Fruit fly (Drosophila melanogaster) whole organism, embryonic: ENCODE results near the gene CG18788.
A peak's percentile ranks its signal among the peaks of the same experiment; 100 is the strongest.

ENCODE experiments used
- Asciz ChIP-seq: fragments of 200-800 bp; sonication (Bioruptor generic); optimal IDR thresholded peaks from 2 replicates; lab custom pipeline; 2017; ENCODE audit warnings: missing biosample characterization, mild to moderate bottlenecking, missing genetic modification characterization, missing genetic modification reagents
- Awh ChIP-seq: fragments of 200-800 bp; sonication (Bioruptor generic); IDR thresholded peaks from 2 replicates; pipeline ENCODE4, ENCODE4 v1.3.6; 2022; ENCODE audit warnings: missing biosample characterization, missing genetic modification characterization
- Bteb2 ChIP-seq: fragments of 200-800 bp; sonication (Bioruptor generic); optimal IDR thresholded peaks from 2 replicates; lab custom pipeline; 2016; ENCODE audit warnings: missing biosample characterization, missing genetic modification characterization
- C15 ChIP-seq: fragments of 200-800 bp; sonication (Bioruptor generic); IDR thresholded peaks from 3 replicates; pipeline ENCODE4 v1.3.6; 2022; ENCODE audit warnings: missing biosample characterization, missing genetic modification characterization
- CG10654 ChIP-seq: fragments of 200-800 bp; sonication (Bioruptor generic); optimal IDR thresholded peaks from 2 replicates; lab custom pipeline; 2016; ENCODE audit warnings: missing biosample characterization, missing genetic modification characterization
- CG10979 ChIP-seq: fragments of 200-800 bp; sonication (Bioruptor generic); optimal IDR thresholded peaks from 2 replicates; lab custom pipeline; 2018; ENCODE audit warnings: missing biosample characterization, mild to moderate bottlenecking, missing genetic modification characterization, moderate library complexity
- CG13624 ChIP-seq: fragments of 200-800 bp; sonication (Bioruptor generic); optimal IDR thresholded peaks from 2 replicates; lab custom pipeline; 2016; ENCODE audit warnings: missing biosample characterization, missing genetic modification characterization
- CG14014 ChIP-seq: fragments of 200-800 bp; sonication (Bioruptor generic); IDR thresholded peaks from 2 replicates; pipeline ENCODE4 v1.3.6; 2022; ENCODE audit warnings: missing biosample characterization, missing genetic modification characterization
- CG1647 ChIP-seq: fragments of 200-800 bp; sonication (Bioruptor generic); optimal IDR thresholded peaks from 3 replicates; lab custom pipeline; 2016; ENCODE audit warnings: missing biosample characterization, missing genetic modification characterization
- CG17328 ChIP-seq: fragments of 200-800 bp; sonication (Bioruptor generic); IDR thresholded peaks from 2 replicates; pipeline ENCODE4 v1.3.6; 2022; ENCODE audit warnings: missing biosample characterization, missing genetic modification characterization
- CG17612 ChIP-seq: fragments of 200-800 bp; sonication (Bioruptor generic); IDR thresholded peaks from 2 replicates; pipeline ENCODE4 v1.3.6; 2022; ENCODE audit warnings: missing biosample characterization, missing genetic modification characterization
- CG17829 ChIP-seq: fragments of 200-800 bp; optimal IDR thresholded peaks from 2 replicates; lab custom pipeline; 2019; ENCODE audit warnings: missing biosample characterization, mild to moderate bottlenecking, missing genetic modification characterization, moderate library complexity
- CG18262 ChIP-seq: fragments of 200-800 bp; optimal IDR thresholded peaks from 3 replicates; lab custom pipeline; 2019; ENCODE audit warnings: missing biosample characterization, mild to moderate bottlenecking, missing genetic modification characterization, moderate library complexity
- CG31388 ChIP-seq: fragments of 200-800 bp; sonication (Bioruptor generic); optimal IDR thresholded peaks from 2 replicates; lab custom pipeline; 2016; ENCODE audit warnings: missing biosample characterization, missing genetic modification characterization
- CG43689 ChIP-seq: fragments of 200-800 bp; sonication (Bioruptor generic); IDR thresholded peaks from 2 replicates; pipeline ENCODE4 v1.3.6; 2022; ENCODE audit warnings: missing biosample characterization, missing genetic modification characterization
- CG6813 ChIP-seq: fragments of 200-800 bp; sonication (Bioruptor generic); optimal IDR thresholded peaks from 2 replicates; lab custom pipeline; 2017; ENCODE audit warnings: missing biosample characterization, missing genetic modification characterization, mild to moderate bottlenecking, moderate library complexity, missing genetic modification reagents
- CG7786 ChIP-seq: fragments of 200-800 bp; sonication (Bioruptor generic); optimal IDR thresholded peaks from 2 replicates; lab custom pipeline; 2016; ENCODE audit warnings: missing biosample characterization, missing genetic modification characterization
- CG8281 ChIP-seq: fragments of 200-800 bp; sonication (Bioruptor generic); optimal IDR thresholded peaks from 2 replicates; lab custom pipeline; 2018; ENCODE audit warnings: missing biosample characterization, mild to moderate bottlenecking, missing genetic modification characterization, moderate library complexity
- Chrac-16 ChIP-seq: fragments of 200-800 bp; sonication (Bioruptor generic); optimal IDR thresholded peaks from 3 replicates; lab custom pipeline; 2016; ENCODE audit warnings: missing biosample characterization, missing genetic modification characterization
- Deaf1 ChIP-seq: fragments of 200-800 bp; optimal IDR thresholded peaks from 3 replicates; lab custom pipeline; 2019; ENCODE audit warnings: missing biosample characterization, mild to moderate bottlenecking, missing genetic modification characterization, moderate library complexity
- E2f1 ChIP-seq: fragments of 200-800 bp; sonication (Bioruptor generic); IDR thresholded peaks from 2 replicates; pipeline ENCODE4 v1.3.6; 2022; ENCODE audit warnings: missing biosample characterization, missing genetic modification characterization
- Fer1 ChIP-seq: fragments of 200-800 bp; sonication (Bioruptor generic); optimal IDR thresholded peaks from 2 replicates; lab custom pipeline; 2017; ENCODE audit warnings: missing biosample characterization, mild to moderate bottlenecking, missing genetic modification characterization
- GATAe ChIP-seq: fragments of 200-800 bp; sonication (Bioruptor generic); conservative IDR thresholded peaks from 2 replicates; pipeline ENCODE4 v1.3.6; 2022; ENCODE audit warnings: missing biosample characterization, missing genetic modification characterization
- Gug ChIP-seq: fragments of 200-800 bp; sonication (Bioruptor generic); IDR thresholded peaks from 4 replicates; pipeline ENCODE4 v1.3.6; 2022; ENCODE audit warnings: missing biosample characterization, missing genetic modification characterization
- H2.0 ChIP-seq: fragments of 200-800 bp; sonication (Bioruptor generic); IDR thresholded peaks from 2 replicates; pipeline ENCODE4 v1.3.6; 2022; ENCODE audit warnings: missing biosample characterization, missing genetic modification characterization
- HmgZ ChIP-seq: fragments of 200-800 bp; sonication (Bioruptor generic); optimal IDR thresholded peaks from 2 replicates; lab custom pipeline; 2018; ENCODE audit warnings: missing biosample characterization, mild to moderate bottlenecking, missing genetic modification characterization
- Hmr ChIP-seq: fragments of 200-800 bp; sonication (Bioruptor generic); optimal IDR thresholded peaks from 3 replicates; lab custom pipeline; 2017; ENCODE audit warnings: mild to moderate bottlenecking, missing biosample characterization, missing genetic modification reagents, missing genetic modification characterization
- Meics ChIP-seq: fragments of 200-800 bp; sonication (Bioruptor generic); optimal IDR thresholded peaks from 2 replicates; lab custom pipeline; 2017; ENCODE audit warnings: missing biosample characterization, mild to moderate bottlenecking, missing genetic modification characterization
- Oaz ChIP-seq: fragments of 200-800 bp; sonication (Bioruptor generic); IDR thresholded peaks from 2 replicates; pipeline ENCODE4 v1.3.6; 2022; ENCODE audit warnings: missing biosample characterization, missing genetic modification characterization
- Opbp ChIP-seq: fragments of 200-800 bp; sonication (Bioruptor generic); IDR thresholded peaks from 3 replicates; pipeline ENCODE4 v1.3.6; 2022; ENCODE audit warnings: missing biosample characterization, missing genetic modification characterization; ENCODE audit not compliant: partially characterized antibody
- Six4 ChIP-seq: fragments of 200-800 bp; sonication (Bioruptor generic); optimal IDR thresholded peaks from 2 replicates; lab custom pipeline; 2016; ENCODE audit warnings: missing biosample characterization, missing genetic modification characterization
- Usf ChIP-seq: fragments of 200-800 bp; sonication (Bioruptor generic); optimal IDR thresholded peaks from 2 replicates; lab custom pipeline; 2017; ENCODE audit warnings: missing genotype, missing biosample characterization, missing genetic modification characterization
- Vsx1 ChIP-seq: fragments of 200-800 bp; sonication (Bioruptor generic); optimal IDR thresholded peaks from 2 replicates; lab custom pipeline; 2017; ENCODE audit warnings: missing biosample characterization, mild to moderate bottlenecking, missing genetic modification characterization, missing genetic modification reagents
- chinmo ChIP-seq: fragments of 200-800 bp; sonication (Bioruptor generic); IDR thresholded peaks from 4 replicates; pipeline ENCODE4 v1.3.6; 2022; ENCODE audit warnings: missing biosample characterization, missing genetic modification characterization; ENCODE audit not compliant: partially characterized antibody
- dimm ChIP-seq: fragments of 200-800 bp; sonication (Bioruptor generic); IDR thresholded peaks from 2 replicates; pipeline ENCODE4 v1.3.6; 2022; ENCODE audit warnings: missing biosample characterization, missing genetic modification characterization
- fu2 ChIP-seq: fragments of 200-800 bp; sonication (Bioruptor generic); optimal IDR thresholded peaks from 2 replicates; lab custom pipeline; 2016; ENCODE audit warnings: missing biosample characterization, missing genetic modification characterization
- gem ChIP-seq: fragments of 200-800 bp; sonication (Bioruptor generic); optimal IDR thresholded peaks from 2 replicates; lab custom pipeline; 2019; ENCODE audit warnings: missing biosample characterization, mild to moderate bottlenecking, missing genetic modification characterization, moderate library complexity
- grn ChIP-seq: fragments of 200-800 bp; sonication (Bioruptor generic); optimal IDR thresholded peaks from 3 replicates; lab custom pipeline; 2017; ENCODE audit warnings: missing biosample characterization, missing genetic modification characterization
- gsb ChIP-seq: fragments of 200-800 bp; sonication (Bioruptor generic); IDR thresholded peaks from 2 replicates; pipeline ENCODE4 v1.3.6; 2022; ENCODE audit warnings: missing biosample characterization, missing genetic modification characterization
- jumu ChIP-seq: fragments of 200-800 bp; sonication (Bioruptor generic); optimal IDR thresholded peaks from 3 replicates; lab custom pipeline; 2016; ENCODE audit warnings: missing biosample characterization, missing genetic modification characterization
- lab ChIP-seq: fragments of 200-800 bp; sonication (Bioruptor generic); optimal IDR thresholded peaks from 3 replicates; lab custom pipeline; 2017; ENCODE audit warnings: missing biosample characterization, missing genetic modification characterization, mild to moderate bottlenecking, moderate library complexity, missing genetic modification reagents
- lilli ChIP-seq: fragments of 200-800 bp; sonication (Bioruptor generic); optimal IDR thresholded peaks from 3 replicates; lab custom pipeline; 2016; ENCODE audit warnings: missing biosample characterization, missing genetic modification characterization
- nom ChIP-seq: fragments of 200-800 bp; sonication (Bioruptor generic); optimal IDR thresholded peaks from 2 replicates; lab custom pipeline; 2017; ENCODE audit warnings: missing biosample characterization, missing genetic modification characterization, mild to moderate bottlenecking, moderate library complexity, missing genetic modification reagents
- pan ChIP-seq, 4 experiments: fragments of >200 bp in 3 of 4; fragments of 200-800 bp in 1 of 4; sonication (Bioruptor generic) in 1 of 4; optimal IDR thresholded peaks in 3 of 4; IDR thresholded peaks in 1 of 4; 2 replicates each; pipeline versions ENCODE4 v1.3.6 to Lab custom; 2017 to 2022; ENCODE audit warnings: missing biosample characterization in 2 of 4, missing genetic modification characterization in 2 of 4, mixed read lengths in 1 of 4
- sisA ChIP-seq: fragments of 200-800 bp; sonication (Bioruptor generic); IDR thresholded peaks from 2 replicates; pipeline ENCODE4 v1.3.6; 2022; ENCODE audit warnings: missing biosample characterization, missing genetic modification characterization
- slbo ChIP-seq: fragments of 200-800 bp; sonication (Bioruptor generic); IDR thresholded peaks from 2 replicates; pipeline ENCODE4 v1.3.6; 2022; ENCODE audit warnings: missing biosample characterization, missing genetic modification characterization
- ssp ChIP-seq: fragments of 200-800 bp; sonication (Bioruptor generic); IDR thresholded peaks from 2 replicates; pipeline ENCODE4 v1.3.6; 2022; ENCODE audit warnings: missing biosample characterization, missing genetic modification characterization
- yki ChIP-seq: fragments of >200 bp; optimal IDR thresholded peaks from 3 replicates; lab custom pipeline; 2018

Gene CG18788

DNA sequence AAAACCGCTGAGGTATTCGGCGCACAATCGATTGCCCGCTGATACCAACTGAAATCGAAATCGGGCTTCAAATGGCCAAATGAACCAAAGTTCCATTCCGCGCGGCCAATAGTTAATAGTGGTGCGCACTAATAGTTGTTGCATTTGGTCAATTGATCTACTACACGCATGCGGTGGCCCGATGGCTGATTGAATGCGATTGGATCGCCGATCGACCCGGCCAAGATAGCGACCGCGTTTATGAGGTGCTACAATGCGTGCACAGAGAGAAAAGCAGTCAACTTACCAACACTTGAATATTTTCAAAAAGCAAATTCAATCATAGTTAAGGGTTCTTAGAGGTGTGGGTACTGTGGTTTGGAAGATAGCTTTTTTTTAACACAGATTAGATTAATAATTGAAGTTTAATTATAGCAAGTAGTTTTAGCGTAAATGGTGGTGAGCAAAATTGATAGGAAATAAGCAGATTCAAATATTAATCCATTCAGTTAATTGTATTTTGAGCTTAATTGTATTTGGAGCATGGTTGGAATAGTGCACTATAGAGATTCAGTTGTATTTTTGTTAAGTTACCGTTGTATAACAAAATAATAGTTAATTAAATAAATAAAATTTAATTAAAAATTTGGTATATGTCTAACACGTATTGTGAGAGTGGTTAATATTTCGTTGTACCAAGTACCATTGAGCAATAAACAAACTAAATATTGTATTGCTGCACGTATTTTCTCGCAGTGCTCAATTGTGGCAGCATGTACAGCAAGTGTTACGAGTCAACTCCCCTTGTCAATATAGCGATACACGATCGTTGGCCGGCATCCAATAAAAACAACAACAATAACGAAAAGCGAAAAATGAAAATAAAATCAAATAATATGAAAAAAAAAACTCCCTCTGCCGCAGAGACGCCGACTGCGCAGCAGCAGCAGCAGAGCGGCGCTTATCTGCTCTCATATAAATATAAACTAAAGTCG, 7.2 kb upstream of the CG18788 start:
- peak; percentile 50 for TF ChIP-seq lilli (GFP tag; lab: Kevin White, UChicago)
- TF ChIP-seq pan (optimal IDR thresholded peaks at IDR 0.05; lab: Kevin White, UChicago) = no peak
- peak in 1 of 2 experiments; percentile 43 for TF ChIP-seq pan (GFP tag; optimal IDR thresholded peaks at IDR 0.05 in 1 of 2, IDR thresholded peaks at IDR 0.05 in 1 of 2)
- TF ChIP-seq CG17829 (tag; lab: Kevin White, UChicago) = peak; percentile 63
- TF ChIP-seq CG14014 (GFP tag; lab: Robert Waterston, UW) = 0 out of 2 replicates have a peak, but pooled peaks have one; percentile 40
- no peak for TF ChIP-seq Opbp (GFP tag; lab: Robert Waterston, UW)
- peak; percentile 56 for TF ChIP-seq Chrac-16
- TF ChIP-seq lab (GFP tag; lab: Kevin White, UChicago) = no peak
- peak; percentile 98 for TF ChIP-seq nom (GFP tag; lab: Kevin White, UChicago)
- peak; percentile 8 for TF ChIP-seq Deaf1 (tag; lab: Kevin White, UChicago)
- TF ChIP-seq Hmr = peak; percentile 64
- TF ChIP-seq sisA (GFP tag; lab: Robert Waterston, UW) = peak; percentile 43; the same call in 1 of the 2 replicates
- TF ChIP-seq CG17328 = peak; percentile 47; the same call in 1 of the 2 replicates
- peak; percentile 44 for TF ChIP-seq Six4 (GFP tag; lab: Kevin White, UChicago)
- peak; percentile 3 for TF ChIP-seq Asciz (GFP tag; lab: Kevin White, UChicago)
- TF ChIP-seq Oaz (GFP tag; lab: Robert Waterston, UW) = no peak
- peak; percentile 79 for TF ChIP-seq CG18262 (tag; lab: Kevin White, UChicago)
- peak; percentile 68 for TF ChIP-seq Meics (GFP tag; lab: Kevin White, UChicago)
- TF ChIP-seq yki (lab: Kevin White, UChicago) = no peak
- TF ChIP-seq GATAe (GFP tag; lab: Robert Waterston, UW) = no peak
- TF ChIP-seq grn (GFP tag; lab: Kevin White, UChicago) = peak; percentile 95
- TF ChIP-seq CG17612 (GFP tag; lab: Robert Waterston, UW) = peak; percentile 23; the same call in 1 of the 2 replicates
- no peak for TF ChIP-seq CG1647
- TF ChIP-seq CG8281 (tag; lab: Kevin White, UChicago) = no peak
- TF ChIP-seq CG10654 = peak; percentile 34
- peak; percentile 28 for TF ChIP-seq CG6813 (GFP tag; lab: Kevin White, UChicago)
- TF ChIP-seq E2f1 (GFP tag; lab: Robert Waterston, UW) = peak; percentile 47; the same call in 1 of the 2 replicates
- TF ChIP-seq CG7786 = peak; percentile 32
- TF ChIP-seq CG43689 = 0 out of 2 replicates have a peak, but pooled peaks have one; percentile 25
- peak; percentile 5 for TF ChIP-seq jumu (GFP tag; lab: Kevin White, UChicago)
- 0 out of 4 replicates have a peak, but pooled peaks have one; percentile 64 for TF ChIP-seq chinmo
- no peak for TF ChIP-seq gsb (GFP tag; lab: Robert Waterston, UW)
- TF ChIP-seq Fer1 (GFP tag; lab: Kevin White, UChicago) = no peak
- TF ChIP-seq Gug (GFP tag; lab: Robert Waterston, UW) = peak; percentile 35
- TF ChIP-seq HmgZ (tag; lab: Kevin White, UChicago) = no peak
- TF ChIP-seq CG13624 = no peak
- TF ChIP-seq Bteb2 (GFP tag; lab: Kevin White, UChicago) = peak; percentile 10
- TF ChIP-seq dimm = peak; percentile 13; the same call in 1 of the 2 replicates
- TF ChIP-seq CG10979 (tag; lab: Kevin White, UChicago) = peak; percentile 62
- TF ChIP-seq slbo (GFP tag; lab: Robert Waterston, UW) = peak; percentile 63
- no peak for TF ChIP-seq ssp (GFP tag; lab: Robert Waterston, UW)
- peak; percentile 30 for TF ChIP-seq Usf
- TF ChIP-seq CG31388 (GFP tag; lab: Kevin White, UChicago) = no peak
- TF ChIP-seq Vsx1 (GFP tag; lab: Kevin White, UChicago) = peak; percentile 43
- peak; percentile 11 for TF ChIP-seq fu2 (GFP tag; lab: Kevin White, UChicago)
- TF ChIP-seq gem (tag; lab: Kevin White, UChicago) = peak; percentile 75
- TF ChIP-seq C15 (GFP tag; lab: Robert Waterston, UW) = 0 out of 3 replicates have a peak, but pooled peaks have one; percentile 23
- peak; percentile 52 for TF ChIP-seq H2.0 (GFP tag; lab: Robert Waterston, UW)
- TF ChIP-seq Awh (GFP tag; lab: Robert Waterston, UW) = peak; percentile 52
